Worm (Caenorhabditis elegans) whole organism, L3 larva: ENCODE results near the gene AH10.4.

Experiments used
- ZK546.5 ChIP-seq: sonication (generic microtip); optimal IDR thresholded peaks from 2 replicates; lab custom pipeline; 2017; ENCODE audit warnings: missing biosample characterization, missing genetic modification characterization
- aly-2 ChIP-seq: fragments of 150-350 bp; optimal IDR thresholded peaks from 2 replicates; lab custom pipeline; 2014; ENCODE audit warnings: missing biosample characterization, missing genetic modification characterization
- ama-1 ChIP-seq: fragments of 150-350 bp; optimal IDR thresholded peaks from 2 replicates; lab custom pipeline; 2018
- ceh-16 ChIP-seq: sonication (generic microtip); optimal IDR thresholded peaks from 2 replicates; lab custom pipeline; 2017; ENCODE audit warnings: missing biosample characterization, missing genetic modification characterization
- ceh-9 ChIP-seq: sonication (generic microtip); optimal IDR thresholded peaks from 2 replicates; lab custom pipeline; 2018; ENCODE audit warnings: missing biosample characterization, missing genetic modification characterization
- egl-27 ChIP-seq: sonication (generic microtip); optimal IDR thresholded peaks from 4 replicates; lab custom pipeline; 2017; ENCODE audit warnings: missing biosample characterization, missing genetic modification reagents, missing genetic modification characterization
- egl-5 ChIP-seq: fragments of 150-350 bp; optimal IDR thresholded peaks from 2 replicates; lab custom pipeline; 2017; ENCODE audit warnings: missing biosample characterization, missing genetic modification reagents, missing genetic modification characterization, inconsistent platforms
- elt-1 ChIP-seq: fragments of 150-350 bp; optimal IDR thresholded peaks from 2 replicates; lab custom pipeline; 2014; ENCODE audit warnings: missing biosample characterization, missing genetic modification characterization
- elt-2 ChIP-seq: sonication (generic microtip); optimal IDR thresholded peaks from 2 replicates; lab custom pipeline; 2016; ENCODE audit warnings: missing genetic modification reagents, mild to moderate bottlenecking, missing genetic modification characterization, missing compliant biosample characterization
- eor-1 ChIP-seq, 2 experiments: fragments of 150-350 bp; optimal IDR thresholded peaks; 2 replicates each; lab custom pipeline; 2014 to 2018; ENCODE audit warnings: missing biosample characterization in 2 of 2, missing genetic modification characterization in 2 of 2
- fkh-10 ChIP-seq: sonication (generic microtip); optimal IDR thresholded peaks from 2 replicates; lab custom pipeline; 2017; ENCODE audit warnings: missing biosample characterization, missing genetic modification reagents, missing genetic modification characterization
- fos-1 ChIP-seq: fragments of 150-350 bp; optimal IDR thresholded peaks from 2 replicates; lab custom pipeline; 2014; ENCODE audit warnings: missing biosample characterization, missing genetic modification characterization
- jun-1 ChIP-seq: fragments of 150-350 bp; optimal IDR thresholded peaks from 2 replicates; lab custom pipeline; 2014; ENCODE audit warnings: missing biosample characterization, missing genetic modification reagents, missing genetic modification characterization
- lin-15B ChIP-seq: fragments of 150-350 bp; optimal IDR thresholded peaks from 2 replicates; lab custom pipeline; 2014; ENCODE audit warnings: missing biosample characterization, missing genetic modification characterization
- lin-39 ChIP-seq: fragments of 150-350 bp; optimal IDR thresholded peaks from 2 replicates; lab custom pipeline; 2018; ENCODE audit warnings: missing biosample characterization, missing genetic modification reagents, missing genetic modification characterization
- lsy-12 ChIP-seq: sonication (generic microtip); optimal IDR thresholded peaks from 2 replicates; lab custom pipeline; 2016; ENCODE audit warnings: mild to moderate bottlenecking, missing genetic modification characterization, missing compliant biosample characterization
- mdl-1 ChIP-seq: fragments of 150-350 bp; optimal IDR thresholded peaks from 2 replicates; lab custom pipeline; 2014; ENCODE audit warnings: missing biosample characterization, missing genetic modification characterization
- nfya-1 ChIP-seq: sonication (generic microtip); optimal IDR thresholded peaks from 2 replicates; lab custom pipeline; 2017; ENCODE audit warnings: missing genetic modification characterization, mild to moderate bottlenecking, missing compliant biosample characterization, antibody characterized with exemption, moderate library complexity; ENCODE audit not compliant: insufficient read depth
- nhr-12 ChIP-seq: fragments of 150-350 bp; optimal IDR thresholded peaks from 2 replicates; lab custom pipeline; 2014; ENCODE audit warnings: missing biosample characterization, missing genetic modification characterization
- nhr-23 ChIP-seq: fragments of 150-350 bp; optimal IDR thresholded peaks from 2 replicates; lab custom pipeline; 2014; ENCODE audit warnings: missing biosample characterization, missing genetic modification reagents, missing genetic modification characterization
- nhr-25 ChIP-seq: sonication (generic microtip); optimal IDR thresholded peaks from 2 replicates; lab custom pipeline; 2017; ENCODE audit warnings: missing biosample characterization, missing genetic modification characterization
- nhr-28 ChIP-seq: fragments of 150-350 bp; optimal IDR thresholded peaks from 2 replicates; lab custom pipeline; 2014; ENCODE audit warnings: missing biosample characterization, missing genetic modification characterization
- nhr-43 ChIP-seq: sonication (generic microtip); optimal IDR thresholded peaks from 2 replicates; lab custom pipeline; 2016; ENCODE audit warnings: mild to moderate bottlenecking, missing genetic modification characterization, missing compliant biosample characterization; ENCODE audit not compliant: poor library complexity, severe bottlenecking
- nhr-67 ChIP-seq: fragments of 150-350 bp; optimal IDR thresholded peaks from 2 replicates; lab custom pipeline; 2014; ENCODE audit warnings: missing biosample characterization, missing genetic modification characterization
- nhr-76 ChIP-seq: fragments of 150-350 bp; sonication (generic microtip); optimal IDR thresholded peaks from 5 replicates; lab custom pipeline; 2014; ENCODE audit warnings: missing biosample characterization, missing genetic modification characterization
- pha-4 ChIP-seq: fragments of 150-350 bp; optimal IDR thresholded peaks from 2 replicates; lab custom pipeline; 2014; ENCODE audit warnings: missing biosample characterization, missing genetic modification reagents, missing genetic modification characterization
- pqm-1 ChIP-seq: fragments of 150-350 bp; optimal IDR thresholded peaks from 2 replicates; lab custom pipeline; 2017; ENCODE audit warnings: missing biosample characterization, missing genetic modification characterization, inconsistent platforms
- sea-2 ChIP-seq: fragments of 150-350 bp; sonication (generic microtip); optimal IDR thresholded peaks from 4 replicates; lab custom pipeline; 2014; ENCODE audit warnings: missing biosample characterization, missing genetic modification reagents, missing genetic modification characterization
- skn-1 ChIP-seq: fragments of 150-350 bp; optimal IDR thresholded peaks from 2 replicates; lab custom pipeline; 2014; ENCODE audit warnings: missing biosample characterization, missing genetic modification characterization
- snpc-4 ChIP-seq: fragments of 150-350 bp; optimal IDR thresholded peaks from 2 replicates; lab custom pipeline; 2014; ENCODE audit warnings: missing biosample characterization, missing genetic modification characterization
- tbx-2 ChIP-seq: sonication (generic microtip); optimal IDR thresholded peaks from 2 replicates; lab custom pipeline; 2016; ENCODE audit warnings: mild to moderate bottlenecking, missing genetic modification characterization, missing compliant biosample characterization
- unc-39 ChIP-seq: sonication (generic microtip); optimal IDR thresholded peaks from 4 replicates; lab custom pipeline; 2017; ENCODE audit warnings: missing biosample characterization, missing genetic modification characterization
- unc-62 ChIP-seq: fragments of 150-350 bp; sonication (generic microtip); optimal IDR thresholded peaks from 4 replicates; lab custom pipeline; 2014; ENCODE audit warnings: missing biosample characterization, missing genetic modification reagents, missing genetic modification characterization
- zag-1 ChIP-seq: fragments of 150-350 bp; optimal IDR thresholded peaks from 2 replicates; lab custom pipeline; 2014; ENCODE audit warnings: missing biosample characterization, missing genetic modification characterization
- ztf-11 ChIP-seq: fragments of 150-350 bp; optimal IDR thresholded peaks from 2 replicates; lab custom pipeline; 2014; ENCODE audit warnings: missing biosample characterization, missing genetic modification characterization
- ztf-4 ChIP-seq: fragments of 150-350 bp; optimal IDR thresholded peaks from 2 replicates; lab custom pipeline; 2014; ENCODE audit warnings: missing biosample characterization, missing genetic modification characterization

AH10.4 gene

DNA sequence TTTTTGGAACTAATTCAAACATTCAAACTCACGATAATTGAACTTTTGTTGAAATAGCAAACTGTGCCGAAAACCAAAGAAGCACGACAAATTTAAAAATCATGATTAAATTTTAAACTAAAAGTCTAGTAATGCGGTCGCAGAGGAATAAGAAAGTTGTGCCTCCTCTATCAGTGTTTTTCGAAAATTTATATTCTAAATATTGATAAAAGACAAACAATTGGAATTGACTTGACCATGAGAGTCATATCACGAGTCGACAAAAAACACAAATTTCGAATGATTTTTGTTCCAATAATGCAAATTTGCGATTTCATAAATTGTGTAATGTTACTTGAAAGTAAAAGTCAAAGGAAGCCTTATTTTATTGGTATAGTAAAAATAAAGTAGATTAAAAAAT lies 23.0 kb upstream of the AH10.4 start, which contains the start of gene cest-1.2:
cest-1.2 (minus strand) TSS at position 165 of the 400 bp plus-strand sequence.
- TF ChIP-seq ceh-9 (tag; lab: Kevin White, UChicago) = no peak
- peak; percentile 36 for TF ChIP-seq pqm-1 (tag; lab: Kevin White, UChicago)
- TF ChIP-seq pha-4 = peak; percentile 15
- peak; percentile 46 for TF ChIP-seq elt-2 (tag; lab: Kevin White, UChicago)

DNA sequence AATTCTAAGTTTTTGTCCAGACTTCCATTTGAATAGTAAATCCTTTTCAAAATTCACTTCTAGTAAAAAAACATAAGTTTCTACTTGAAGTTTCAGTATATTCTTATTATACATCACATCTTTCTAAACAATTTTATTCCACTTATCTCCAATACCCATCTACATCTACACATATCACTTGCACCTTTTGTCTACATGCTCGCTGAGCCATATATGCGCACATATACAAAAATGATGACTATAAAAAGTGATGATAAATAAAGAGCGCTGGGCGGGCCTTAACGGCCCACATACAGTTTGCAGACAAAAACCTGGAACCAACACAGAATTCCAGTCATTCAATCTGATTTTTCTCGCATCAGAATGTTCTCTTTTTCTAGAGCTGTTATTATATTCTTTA lies 18.8 kb upstream of the AH10.4 start, which contains the start of gene AH10.2:
AH10.2 (plus strand) TSS at position 301 of the 400 bp plus-strand sequence.
- no peak for TF ChIP-seq lin-15B

- TF ChIP-seq unc-62 (no peak), ceh-16 (tag; lab: Kevin White, UChicago) (no peak), ama-1 (lab: Kevin White, UChicago) (no peak), lin-15B (no peak), ceh-9 (tag; lab: Kevin White, UChicago) (no peak), mdl-1 (tag; lab: Kevin White, UChicago) (no peak), ZK546.5 (tag; lab: Kevin White, UChicago) (no peak), nhr-12 (tag; lab: Kevin White, UChicago) (no peak), nhr-28 (tag; lab: Kevin White, UChicago) (no peak), elt-1 (tag; lab: Kevin White, UChicago) (no peak)
- TF ChIP-seq, all 47 proteins: peak for 0
Observed at ce11 chrV:14153615-14154014, 15.9 kb upstream of the AH10.4 start.

ce11 chrV:14150966-14151365 lies 13.3 kb upstream of the AH10.4 start:
- TF ChIP-seq nfya-1 (tag; lab: Kevin White, UChicago) (no peak), nhr-25 (tag; lab: Kevin White, UChicago) (peak; percentile 69)

DNA sequence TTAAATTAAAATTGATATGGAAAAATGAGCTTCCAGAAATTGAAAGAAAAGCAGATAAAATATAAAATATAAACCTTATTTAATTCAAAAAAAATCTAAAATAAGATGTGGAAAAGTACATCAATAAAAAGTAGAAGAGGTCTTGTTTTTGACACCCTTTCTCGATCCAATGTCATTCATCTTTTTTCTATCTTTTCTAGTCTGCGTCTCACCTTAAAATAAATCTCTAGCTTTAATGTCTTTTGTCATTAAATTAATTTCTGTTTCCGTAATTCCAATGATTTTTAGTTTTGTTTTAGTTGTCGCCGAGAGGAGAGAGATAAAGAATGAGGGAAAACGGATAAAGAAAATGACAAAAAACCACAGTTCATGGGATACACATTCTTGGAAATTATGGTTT lies 11.5 kb upstream of the AH10.4 start:
- TF ChIP-seq zag-1 = no peak
- TF ChIP-seq lsy-12 (tag; lab: Kevin White, UChicago) = no peak
- TF ChIP-seq ztf-4 (tag; lab: Kevin White, UChicago) = no peak
- TF ChIP-seq nhr-67 = no peak
- no peak for TF ChIP-seq nhr-23 (tag; lab: Kevin White, UChicago)
- TF ChIP-seq nhr-76 (tag; lab: Kevin White, UChicago) = no peak
- TF ChIP-seq jun-1 = no peak
- no peak for TF ChIP-seq fos-1 (tag; lab: Kevin White, UChicago)
- TF ChIP-seq egl-27 (tag; lab: Kevin White, UChicago) = no peak
- no peak for TF ChIP-seq pqm-1 (tag; lab: Kevin White, UChicago)
- TF ChIP-seq aly-2 = no peak
- no peak for TF ChIP-seq nhr-43
- TF ChIP-seq unc-39 = no peak
- TF ChIP-seq skn-1 = no peak
- no peak for TF ChIP-seq egl-5 (tag; lab: Kevin White, UChicago)
- TF ChIP-seq ztf-11 (tag; lab: Kevin White, UChicago) = no peak
- no peak for TF ChIP-seq ZK546.5 (tag; lab: Kevin White, UChicago)
- no peak for TF ChIP-seq lin-39 (tag; lab: Kevin White, UChicago)
- TF ChIP-seq elt-1 (tag; lab: Kevin White, UChicago) = no peak
- no peak for TF ChIP-seq sea-2 (GFP tag; lab: Kevin White, UChicago)

- TF ChIP-seq jun-1 (no peak), fkh-10 (no peak), snpc-4 (no peak), ztf-11 (tag; lab: Kevin White, UChicago) (no peak), nhr-12 (tag; lab: Kevin White, UChicago) (no peak), egl-5 (tag; lab: Kevin White, UChicago) (no peak), eor-1 (tag; optimal IDR thresholded peaks at IDR 0.05; lab: Kevin White, UChicago) (no peak), lsy-12 (tag; lab: Kevin White, UChicago) (no peak), aly-2 (no peak), pqm-1 (tag; lab: Kevin White, UChicago) (no peak), tbx-2 (no peak)
Observed at ce11 chrV:14147114-14147513, 9.4 kb upstream of the AH10.4 start.
